Worm (Caenorhabditis elegans): ENCODE results near the gene str-261.

- TF ChIP-seq nhr-12 (tag; optimal IDR thresholded peaks at IDR 0.05) (no peak), nhr-76 (tag; optimal IDR thresholded peaks at IDR 0.05) (no peak), lin-13 (tag; optimal IDR thresholded peaks at IDR 0.05) (no peak), ztf-11 (tag; optimal IDR thresholded peaks at IDR 0.05) (no peak)
Measured at ce11 chrIII:11099864-11100263, 25.6 kb downstream of the str-261 start, which contains the start of gene hmt-1.
